Fruit fly (Drosophila melanogaster): ENCODE results near the gene CG17321.

- TF ChIP-seq CrebA (GFP tag; optimal IDR thresholded peaks at IDR 0.05; ENCODE audit: borderline replicate concordance) = no peak
- no peak for TF ChIP-seq HLH106 (tag; optimal IDR thresholded peaks at IDR 0.05)
- no peak for TF ChIP-seq h (GFP tag; optimal IDR thresholded peaks at IDR 0.05)
- TF ChIP-seq dsf (GFP tag; optimal IDR thresholded peaks at IDR 0.05; ENCODE audit: borderline replicate concordance) = no peak
- TF ChIP-seq pan (optimal IDR thresholded peaks at IDR 0.05) = no peak
- no peak for TF ChIP-seq psq (GFP tag; optimal IDR thresholded peaks at IDR 0.05)
- TF ChIP-seq woc (GFP tag; optimal IDR thresholded peaks at IDR 0.05) = no peak
- no peak for TF ChIP-seq Myc (optimal IDR thresholded peaks at IDR 0.05)
- TF ChIP-seq Jra (GFP tag; optimal IDR thresholded peaks at IDR 0.05) = no peak
- no peak for TF ChIP-seq ey (GFP tag; optimal IDR thresholded peaks at IDR 0.05)
- TF ChIP-seq usp (GFP tag; optimal IDR thresholded peaks at IDR 0.05) = no peak
Measured at dm6 chr2L:18796446-18796845, 48.5 kb upstream of the CG17321 start.
